Worm (Caenorhabditis elegans): ENCODE data around the gene B0035.21.

- TF ChIP-seq flt-1 (GFP tag; IDR thresholded peaks at IDR 0.05) (no peak), ama-1 (optimal IDR thresholded peaks at IDR 0.05) (no peak), pes-1 (GFP tag; IDR thresholded peaks at IDR 0.05) (no peak), hnd-1 (tag; optimal IDR thresholded peaks at IDR 0.05) (no peak), ceh-36 (tag; optimal IDR thresholded peaks at IDR 0.05) (no peak), ets-7 (tag; optimal IDR thresholded peaks at IDR 0.05) (no peak), F13C5.2 (tag; optimal IDR thresholded peaks at IDR 0.05) (no peak), aly-1 (tag; optimal IDR thresholded peaks at IDR 0.05) (no peak), B0310.2 (tag; optimal IDR thresholded peaks at IDR 0.05) (no peak), scrt-1 (GFP tag; IDR thresholded peaks at IDR 0.05) (no peak), hmg-4 (GFP tag; optimal IDR thresholded peaks at IDR 0.05) (no peak), ceh-13 (GFP tag; optimal IDR thresholded peaks at IDR 0.05) (no peak), tbx-37 (GFP tag; conservative IDR thresholded peaks at IDR 0.05) (no peak), tbx-11 (GFP tag; IDR thresholded peaks at IDR 0.05) (no peak)
These were observed 25.7 kb downstream of the B0035.21 start for ce11 chrIV:11352768-11353167.

Measured in whole organism, early embryonic.